Worm (Caenorhabditis elegans) whole organism, mixed stage, embryonic: ENCODE measurements around the gene tsen-2.

Experiments used
- M03D4.4 ChIP-seq: sonication (generic microtip); optimal IDR thresholded peaks from 2 replicates; lab custom pipeline; 2017; ENCODE audit warnings: mild to moderate bottlenecking, missing genetic modification characterization, missing compliant biosample characterization
- bed-3 ChIP-seq: fragments of 200-800 bp; sonication (Bioruptor generic); optimal IDR thresholded peaks from 3 replicates; lab custom pipeline; 2018; ENCODE audit warnings: mild to moderate bottlenecking, missing genetic modification characterization, moderate library complexity, missing compliant biosample characterization
- blmp-1 ChIP-seq: fragments of 150-350 bp; optimal IDR thresholded peaks from 2 replicates; lab custom pipeline; 2014; ENCODE audit warnings: missing biosample characterization, missing genetic modification characterization
- ceh-39 ChIP-seq: fragments of 150-350 bp; optimal IDR thresholded peaks from 2 replicates; lab custom pipeline; 2014; ENCODE audit warnings: missing biosample characterization, missing genetic modification characterization
- ceh-43 ChIP-seq: fragments of 200-800 bp; sonication (Bioruptor generic); optimal IDR thresholded peaks from 2 replicates; lab custom pipeline; 2018; ENCODE audit warnings: mild to moderate bottlenecking, missing genetic modification characterization, moderate library complexity, missing compliant biosample characterization
- ces-1 ChIP-seq: fragments of 150-350 bp; optimal IDR thresholded peaks from 2 replicates; lab custom pipeline; 2014; ENCODE audit warnings: missing biosample characterization, missing genetic modification reagents, missing genetic modification characterization
- drap-1 ChIP-seq: fragments of 200-800 bp; sonication (Bioruptor generic); optimal IDR thresholded peaks from 3 replicates; lab custom pipeline; 2018; ENCODE audit warnings: mild to moderate bottlenecking, missing genetic modification characterization, missing compliant biosample characterization
- elt-1 ChIP-seq: sonication (generic microtip); optimal IDR thresholded peaks from 2 replicates; lab custom pipeline; 2017; ENCODE audit warnings: missing genetic modification characterization, mild to moderate bottlenecking, missing compliant biosample characterization, antibody characterized with exemption, moderate library complexity, borderline replicate concordance; ENCODE audit not compliant: insufficient read depth
- elt-3 ChIP-seq: fragments of 150-350 bp; optimal IDR thresholded peaks from 2 replicates; lab custom pipeline; 2014; ENCODE audit warnings: missing biosample characterization, missing genetic modification characterization
- flh-1 ChIP-seq: fragments of 200-800 bp; sonication (Bioruptor generic); optimal IDR thresholded peaks from 2 replicates; lab custom pipeline; 2018; ENCODE audit warnings: mild to moderate bottlenecking, missing genetic modification characterization, moderate library complexity, missing compliant biosample characterization
- ham-2 ChIP-seq: fragments of 200-800 bp; sonication (Bioruptor generic); optimal IDR thresholded peaks from 2 replicates; lab custom pipeline; 2018; ENCODE audit warnings: mild to moderate bottlenecking, missing genetic modification characterization, missing compliant biosample characterization
- hlh-1 ChIP-seq: fragments of 150-350 bp; optimal IDR thresholded peaks from 2 replicates; lab custom pipeline; 2014; ENCODE audit warnings: missing biosample characterization, missing genetic modification reagents, missing genetic modification characterization
- lin-13 ChIP-seq: fragments of 150-350 bp; optimal IDR thresholded peaks from 2 replicates; lab custom pipeline; 2014; ENCODE audit warnings: missing biosample characterization, missing genetic modification characterization
- lsy-2 ChIP-seq: fragments of 150-350 bp; optimal IDR thresholded peaks from 2 replicates; lab custom pipeline; 2014; ENCODE audit warnings: missing biosample characterization, missing genetic modification characterization
- mep-1 ChIP-seq: fragments of 150-350 bp; optimal IDR thresholded peaks from 2 replicates; lab custom pipeline; 2017; ENCODE audit warnings: missing biosample characterization, missing genetic modification reagents, missing genetic modification characterization, inconsistent platforms
- mls-2 ChIP-seq: sonication (generic microtip); optimal IDR thresholded peaks from 2 replicates; lab custom pipeline; 2016; ENCODE audit warnings: mild to moderate bottlenecking, missing genetic modification characterization, moderate library complexity, missing compliant biosample characterization
- nhr-2 ChIP-seq: fragments of 150-350 bp; optimal IDR thresholded peaks from 2 replicates; lab custom pipeline; 2014; ENCODE audit warnings: missing biosample characterization, missing genetic modification characterization
- nhr-237 ChIP-seq: fragments of 150-350 bp; optimal IDR thresholded peaks from 2 replicates; lab custom pipeline; 2014; ENCODE audit warnings: missing biosample characterization, missing genetic modification characterization
- nhr-28 ChIP-seq: fragments of 150-350 bp; optimal IDR thresholded peaks from 2 replicates; lab custom pipeline; 2014; ENCODE audit warnings: missing biosample characterization, missing genetic modification characterization
- nhr-76 ChIP-seq: sonication (generic microtip); optimal IDR thresholded peaks from 2 replicates; lab custom pipeline; 2017; ENCODE audit warnings: missing biosample characterization, missing genetic modification characterization
- sem-2 ChIP-seq: fragments of 200-800 bp; sonication (Bioruptor generic); optimal IDR thresholded peaks from 2 replicates; lab custom pipeline; 2018; ENCODE audit warnings: mild to moderate bottlenecking, missing genetic modification characterization, missing compliant biosample characterization
- snpc-4 ChIP-seq: fragments of 150-350 bp; optimal IDR thresholded peaks from 2 replicates; lab custom pipeline; 2014; ENCODE audit warnings: missing biosample characterization, missing genetic modification characterization
- sptf-1 ChIP-seq: sonication (generic microtip); optimal IDR thresholded peaks from 2 replicates; lab custom pipeline; 2017; ENCODE audit warnings: mild to moderate bottlenecking, missing genetic modification characterization, moderate library complexity, missing compliant biosample characterization
- tbx-8 ChIP-seq: fragments of 200-800 bp; sonication (Bioruptor generic); optimal IDR thresholded peaks from 2 replicates; lab custom pipeline; 2018; ENCODE audit warnings: mild to moderate bottlenecking, missing genetic modification characterization, moderate library complexity, missing compliant biosample characterization
- unc-39 ChIP-seq: fragments of 150-350 bp; optimal IDR thresholded peaks from 2 replicates; lab custom pipeline; 2014; ENCODE audit warnings: missing biosample characterization, missing genetic modification characterization
- unc-62 ChIP-seq: fragments of 150-350 bp; optimal IDR thresholded peaks from 2 replicates; lab custom pipeline; 2014; ENCODE audit warnings: missing biosample characterization, missing genetic modification reagents, missing genetic modification characterization
- zip-8 ChIP-seq: fragments of 150-350 bp; optimal IDR thresholded peaks from 2 replicates; lab custom pipeline; 2014; ENCODE audit warnings: missing biosample characterization, missing genetic modification characterization
- ztf-11 ChIP-seq: fragments of 150-350 bp; optimal IDR thresholded peaks from 2 replicates; lab custom pipeline; 2014; ENCODE audit warnings: missing biosample characterization, missing genetic modification characterization

tsen-2 gene

ce11 chrIII:11935032-11935947 is 37.2 kb upstream of the tsen-2 start:
- TF ChIP-seq ztf-11 (tag; lab: Kevin White, UChicago) (no peak), hlh-1 (peak; percentile 99), ces-1 (GFP tag; lab: Kevin White, UChicago) (peak; percentile 14), unc-62 (GFP tag; lab: Kevin White, UChicago) (peak; percentile 85)
- TF ChIP-seq, all 35 proteins: peak for 3

- TF ChIP-seq mls-2 (tag; lab: Kevin White, UChicago) = no peak
These were observed 35.5 kb upstream of the tsen-2 start, which contains the start of gene dolk-1 for ce11 chrIII:11933539-11933938. Gene dolk-1 (minus strand): TSS chrIII:11933639.

- no peak for TF ChIP-seq lin-13 (tag; lab: Kevin White, UChicago)
- peak; percentile 20 for TF ChIP-seq sptf-1 (tag; lab: Kevin White, UChicago)
These were observed 33.9 kb upstream of the tsen-2 start for ce11 chrIII:11931960-11932359.

ce11 chrIII:11930899-11931298 is 32.8 kb upstream of the tsen-2 start:
- TF ChIP-seq mep-1 (tag; lab: Kevin White, UChicago) (no peak), ztf-11 (tag; lab: Kevin White, UChicago) (no peak), nhr-2 (tag; lab: Kevin White, UChicago) (no peak), nhr-28 (no peak), nhr-76 (tag; lab: Kevin White, UChicago) (no peak), mls-2 (tag; lab: Kevin White, UChicago) (no peak), blmp-1 (tag; lab: Kevin White, UChicago) (no peak), ceh-43 (GFP tag; lab: Kevin White, UChicago) (no peak), elt-3 (tag; lab: Kevin White, UChicago) (no peak), nhr-237 (tag; lab: Kevin White, UChicago) (no peak), flh-1 (GFP tag; lab: Kevin White, UChicago) (no peak), snpc-4 (no peak), lin-13 (tag; lab: Kevin White, UChicago) (no peak), ham-2 (no peak), bed-3 (GFP tag; lab: Kevin White, UChicago) (no peak), drap-1 (no peak), tbx-8 (GFP tag; lab: Kevin White, UChicago) (no peak), elt-1 (tag; lab: Kevin White, UChicago) (no peak), ceh-39 (tag; lab: Kevin White, UChicago) (no peak)

- TF ChIP-seq mep-1 (tag; lab: Kevin White, UChicago) (no peak), unc-39 (tag; lab: Kevin White, UChicago) (no peak), nhr-2 (tag; lab: Kevin White, UChicago) (no peak), M03D4.4 (no peak), sem-2 (GFP tag; lab: Kevin White, UChicago) (no peak), tbx-8 (GFP tag; lab: Kevin White, UChicago) (no peak), lin-13 (tag; lab: Kevin White, UChicago) (no peak), lsy-2 (no peak), nhr-237 (tag; lab: Kevin White, UChicago) (no peak), mls-2 (tag; lab: Kevin White, UChicago) (no peak), blmp-1 (tag; lab: Kevin White, UChicago) (no peak), zip-8 (no peak), elt-1 (tag; lab: Kevin White, UChicago) (no peak), sptf-1 (tag; lab: Kevin White, UChicago) (no peak), hlh-1 (no peak)
These were observed 25.5 kb upstream of the tsen-2 start, which contains the start of gene nft-1 for ce11 chrIII:11923586-11923985. Gene nft-1 (plus strand): TSS chrIII:11923886.

ce11 chrIII:11921658-11922098 is 23.6 kb upstream of the tsen-2 start, which contains the start of gene Y56A3A.22:
Gene Y56A3A.22 (plus strand): TSS chrIII:11921692.
- TF ChIP-seq ceh-39 (tag; lab: Kevin White, UChicago) = no peak
